Fruit fly (Drosophila melanogaster) Kc167 (cell line): ENCODE results near the gene CG8813.

Experiments
- Myc ChIP-seq: fragments of >200 bp; optimal IDR thresholded peaks from 2 replicates; lab custom pipeline; 2017; ENCODE audit warnings: missing external identifiers
- Sin3A ChIP-seq: fragments of >200 bp; optimal IDR thresholded peaks from 2 replicates; lab custom pipeline; 2018; ENCODE audit warnings: missing external identifiers
- h ChIP-seq: fragments of >200 bp; optimal IDR thresholded peaks from 3 replicates; lab custom pipeline; 2018; ENCODE audit warnings: missing external identifiers
- insv ChIP-seq: fragments of >200 bp; optimal IDR thresholded peaks from 3 replicates; lab custom pipeline; 2018; ENCODE audit warnings: missing external identifiers
- psq ChIP-seq: fragments of >200 bp; optimal IDR thresholded peaks from 2 replicates; lab custom pipeline; 2017; ENCODE audit warnings: missing external identifiers
- ttk ChIP-seq: sonication (Bioruptor generic); optimal IDR thresholded peaks from 2 replicates; lab custom pipeline; 2017; ENCODE audit warnings: missing external identifiers

Gene CG8813

dm6 chr2L:2865560-2866309 lies 3.7 kb upstream of the CG8813 start:
- TF ChIP-seq psq (lab: Kevin White, UChicago): no peak
- no peak for TF ChIP-seq Myc (lab: Kevin White, UChicago)
- no peak for TF ChIP-seq ttk (lab: Kevin White, UChicago)
- TF ChIP-seq insv: no peak
- TF ChIP-seq Sin3A: no peak
- TF ChIP-seq h (lab: Kevin White, UChicago): no peak

dm6 chr2L:2872309-2872932 lies 3.0 kb downstream of the CG8813 start:
- TF ChIP-seq Myc (lab: Kevin White, UChicago) (no peak), psq (lab: Kevin White, UChicago) (no peak), Sin3A (no peak), insv (no peak), h (lab: Kevin White, UChicago) (no peak), ttk (lab: Kevin White, UChicago) (no peak)

DNA sequence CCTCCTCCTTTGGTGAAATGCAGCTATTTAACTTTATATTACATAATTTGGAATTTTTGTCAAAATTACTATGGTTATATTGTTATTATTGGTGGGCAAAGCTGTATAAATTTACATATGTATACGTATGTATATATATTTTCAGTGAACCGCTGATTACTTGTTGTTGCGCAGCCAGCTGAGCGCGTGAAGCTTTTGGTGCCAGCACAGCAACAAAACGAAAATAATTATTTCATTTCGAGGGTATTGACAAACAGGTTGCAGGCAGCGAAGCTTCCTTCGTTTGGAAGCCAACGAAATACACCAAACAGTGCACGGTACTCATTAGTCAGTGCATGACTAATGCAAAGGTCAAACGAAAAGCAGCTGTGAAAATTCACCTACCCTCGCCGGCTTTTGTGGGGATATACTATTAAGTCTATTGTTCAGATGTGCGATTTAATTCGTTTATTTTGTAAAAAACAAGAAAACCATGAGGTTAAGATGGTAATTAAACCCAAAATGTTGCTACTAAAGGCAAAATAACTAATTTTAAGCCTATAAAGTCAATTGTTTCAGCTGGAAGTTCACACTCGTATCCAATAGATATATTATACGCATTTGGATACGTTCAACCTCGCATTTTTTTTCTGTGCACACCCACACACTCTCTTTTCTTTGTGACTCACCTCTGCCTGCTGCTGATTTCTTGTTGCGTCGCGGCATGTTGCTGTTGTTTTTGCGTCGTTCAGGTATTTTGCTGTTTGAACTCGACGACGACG lies 3.7 kb downstream of the CG8813 start:
- TF ChIP-seq Myc (lab: Kevin White, UChicago) (no peak), psq (lab: Kevin White, UChicago) (no peak), insv (no peak), Sin3A (no peak), ttk (lab: Kevin White, UChicago) (no peak), h (lab: Kevin White, UChicago) (no peak)

dm6 chr2L:2873729-2874127 lies 4.3 kb downstream of the CG8813 start:
- no peak for TF ChIP-seq h (lab: Kevin White, UChicago)
- TF ChIP-seq psq (lab: Kevin White, UChicago): no peak
- TF ChIP-seq ttk (lab: Kevin White, UChicago): no peak
- TF ChIP-seq Myc (lab: Kevin White, UChicago): no peak
- no peak for TF ChIP-seq insv
- TF ChIP-seq Sin3A: no peak

dm6 chr2L:2874185-2874541 lies 4.7 kb downstream of the CG8813 start, which contains the start of gene Ifrd1:
Gene Ifrd1, minus strand, starts transcription at chr2L:2874489.
- TF ChIP-seq ttk (lab: Kevin White, UChicago) (no peak), psq (lab: Kevin White, UChicago) (no peak), Myc (lab: Kevin White, UChicago) (no peak), insv (no peak), h (lab: Kevin White, UChicago) (no peak), Sin3A (no peak)

- TF ChIP-seq ttk (lab: Kevin White, UChicago) (no peak), Sin3A (no peak), Myc (lab: Kevin White, UChicago) (no peak), psq (lab: Kevin White, UChicago) (no peak), insv (no peak), h (lab: Kevin White, UChicago) (no peak)
These were observed 5.2 kb downstream of the CG8813 start, which contains the start of gene CG8814 for dm6 chr2L:2874542-2875194. Gene CG8814, plus strand, starts transcription at chr2L:2874890.

dm6 chr2L:2878188-2878587 lies 8.7 kb downstream of the CG8813 start, which contains the start of the genes Prx6a and Sbat:
Gene Prx6a, minus strand, starts transcription at chr2L:2878232.
Gene Sbat, plus strand, starts transcription at chr2L:2878344.
- no peak for TF ChIP-seq ttk (lab: Kevin White, UChicago)
- TF ChIP-seq psq (lab: Kevin White, UChicago): no peak
- TF ChIP-seq Myc (lab: Kevin White, UChicago): no peak

- TF ChIP-seq ttk (lab: Kevin White, UChicago) (no peak), insv (no peak), psq (lab: Kevin White, UChicago) (no peak), Myc (lab: Kevin White, UChicago) (no peak), h (lab: Kevin White, UChicago) (no peak), Sin3A (no peak)
These were observed 9.4 kb downstream of the CG8813 start, which contains the start of gene RabGGTb for dm6 chr2L:2878859-2879258. Gene RabGGTb, plus strand, starts transcription at chr2L:2879112.

- TF ChIP-seq ttk (lab: Kevin White, UChicago) (no peak), insv (no peak), Myc (lab: Kevin White, UChicago) (no peak), psq (lab: Kevin White, UChicago) (no peak), Sin3A (no peak), h (lab: Kevin White, UChicago) (no peak)
These were observed 13.7 kb downstream of the CG8813 start for dm6 chr2L:2882968-2883702.

dm6 chr2L:2883703-2884294 lies 14.3 kb downstream of the CG8813 start:
- TF ChIP-seq Sin3A (no peak), h (lab: Kevin White, UChicago) (no peak), ttk (lab: Kevin White, UChicago) (no peak), insv (no peak), Myc (lab: Kevin White, UChicago) (no peak), psq (lab: Kevin White, UChicago) (no peak)
